Worm (Caenorhabditis elegans): ENCODE measurements around the gene math-6.
"Not testable (repeated sequence)": the region's sequence is repeated elsewhere in the genome, so short reads cannot be mapped to it uniquely, and the experiment has no call there.

The math-6 gene

DNA sequence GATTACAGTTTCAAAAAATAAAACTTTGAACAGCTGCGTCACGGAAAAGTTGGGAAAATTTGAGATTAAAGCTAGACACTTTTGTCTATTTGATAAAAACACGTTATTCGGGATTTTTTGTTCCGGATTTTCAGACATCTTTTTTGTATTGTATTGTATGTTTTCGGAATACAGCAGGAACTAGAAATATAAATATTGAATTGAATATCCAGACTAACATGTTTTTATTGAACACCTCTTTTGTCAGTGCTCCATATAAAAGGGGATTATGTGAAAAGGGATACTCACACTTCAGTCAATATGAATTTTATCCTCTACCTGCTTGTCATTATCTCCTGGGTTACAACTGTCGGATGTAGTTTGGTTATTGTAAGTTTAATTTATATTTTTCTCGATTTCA is 9.4 kb upstream of the math-6 start, which contains the start of gene C16C4.1:
Gene C16C4.1 (plus strand): TSS at position 301 of the 400 bp plus-strand sequence.
- TF ChIP-seq him-1 (tag; optimal IDR thresholded peaks at IDR 0.05) (no peak), dao-5 (tag; optimal IDR thresholded peaks at IDR 0.05) (no peak), W03F9.2 (tag; optimal IDR thresholded peaks at IDR 0.05) (no peak)

DNA sequence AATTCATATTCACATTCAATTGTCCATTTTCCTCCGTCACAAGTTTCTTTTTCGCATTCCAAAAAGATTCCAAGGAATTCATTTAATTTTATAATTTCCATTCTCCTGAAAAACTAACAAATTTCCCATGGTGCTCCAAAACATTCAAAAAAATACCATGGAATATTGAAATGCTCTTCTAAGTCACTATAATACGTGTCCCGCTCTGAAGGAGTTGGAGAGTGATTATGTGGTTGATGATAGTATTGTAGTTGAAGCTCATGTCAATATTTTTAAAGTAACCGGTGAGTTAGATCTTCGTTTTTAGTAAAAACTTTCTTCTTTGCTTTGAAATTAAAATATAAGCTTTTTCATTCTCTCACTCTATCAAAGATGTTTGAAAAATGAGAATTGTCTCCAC is 6.1 kb upstream of the math-6 start, which contains the start of gene math-9:
Gene math-9 (minus strand): TSS at position 101 of the 400 bp plus-strand sequence.
- TF ChIP-seq dao-5 (tag; optimal IDR thresholded peaks at IDR 0.05), result no peak
- TF ChIP-seq W03F9.2 (tag; optimal IDR thresholded peaks at IDR 0.05), result no peak
- no peak for TF ChIP-seq him-1 (tag; optimal IDR thresholded peaks at IDR 0.05)

DNA sequence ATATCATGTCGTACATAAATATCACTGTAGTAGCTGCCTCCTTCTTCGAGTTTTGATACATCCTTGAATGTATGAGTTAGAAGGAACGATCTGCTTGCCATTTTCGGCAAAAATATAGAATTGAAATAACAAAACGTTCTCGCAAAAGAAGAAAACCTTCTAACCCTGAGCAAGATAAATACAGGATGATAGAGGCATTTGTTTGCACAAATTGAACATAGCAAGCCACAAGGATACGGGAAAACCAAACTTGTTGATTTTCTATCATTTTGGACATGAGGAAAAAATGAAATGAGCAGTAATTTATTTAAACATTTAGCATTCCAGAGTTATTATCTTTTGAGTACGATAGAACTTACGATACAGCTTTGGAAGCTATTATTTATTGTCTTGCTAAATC is 4.5 kb upstream of the math-6 start, which contains the start of gene math-8:
Gene math-8 (minus strand): TSS at position 101 of the 400 bp plus-strand sequence.
- no peak for TF ChIP-seq him-1 (tag; optimal IDR thresholded peaks at IDR 0.05)
- TF ChIP-seq dao-5 (tag; optimal IDR thresholded peaks at IDR 0.05), result no peak
- TF ChIP-seq W03F9.2 (tag; optimal IDR thresholded peaks at IDR 0.05), result no peak

DNA sequence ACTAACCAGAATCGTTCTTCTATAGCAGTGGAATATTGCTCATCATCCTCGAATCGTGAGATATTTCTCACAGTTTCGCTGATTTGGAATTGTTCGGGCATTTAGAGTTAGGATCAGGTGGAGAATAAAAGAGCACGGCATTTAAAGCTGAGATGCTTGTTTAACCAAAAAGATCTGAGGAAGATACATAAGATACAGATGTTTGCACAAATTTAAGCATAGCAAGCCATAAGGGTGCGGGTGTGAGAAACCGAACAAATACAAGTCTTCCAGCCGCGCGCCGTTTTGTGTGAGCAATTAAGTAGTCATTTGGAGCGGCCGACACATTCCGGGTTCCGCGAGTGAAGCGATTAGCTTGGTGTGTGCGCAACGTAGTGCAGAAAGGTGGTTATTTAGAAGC is 1.8 kb upstream of the math-6 start, which contains the start of gene math-7:
Gene math-7 (minus strand): TSS at position 101 of the 400 bp plus-strand sequence.
- TF ChIP-seq dao-5 (tag; optimal IDR thresholded peaks at IDR 0.05), result no peak
- TF ChIP-seq him-1 (tag; optimal IDR thresholded peaks at IDR 0.05), result no peak
- TF ChIP-seq W03F9.2 (tag; optimal IDR thresholded peaks at IDR 0.05), result no peak

DNA sequence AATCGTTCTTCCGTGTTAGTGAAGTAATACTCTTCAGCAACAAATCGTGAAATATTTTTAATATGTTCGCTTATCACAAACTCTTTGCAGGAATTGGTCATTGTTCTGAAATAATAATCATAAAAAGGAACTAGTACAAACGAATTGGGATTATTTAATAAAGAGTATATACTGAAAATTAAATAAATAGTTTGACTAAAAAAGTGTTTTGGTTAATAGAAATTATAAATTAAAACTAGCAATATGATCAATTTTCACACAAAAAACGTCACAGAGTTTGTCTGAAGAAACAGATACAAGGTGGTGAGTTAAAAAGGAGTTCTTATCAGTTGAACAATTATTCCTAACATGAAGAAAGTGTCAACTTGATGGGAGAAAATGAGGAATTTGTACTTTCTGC is 1.8 kb downstream of the math-6 start, which contains the start of gene math-5:
Gene math-5 (minus strand): TSS at position 101 of the 400 bp plus-strand sequence.
- TF ChIP-seq dao-5 (tag; optimal IDR thresholded peaks at IDR 0.05) (no peak), him-1 (tag; optimal IDR thresholded peaks at IDR 0.05) (no peak), W03F9.2 (tag; optimal IDR thresholded peaks at IDR 0.05) (no peak)

DNA sequence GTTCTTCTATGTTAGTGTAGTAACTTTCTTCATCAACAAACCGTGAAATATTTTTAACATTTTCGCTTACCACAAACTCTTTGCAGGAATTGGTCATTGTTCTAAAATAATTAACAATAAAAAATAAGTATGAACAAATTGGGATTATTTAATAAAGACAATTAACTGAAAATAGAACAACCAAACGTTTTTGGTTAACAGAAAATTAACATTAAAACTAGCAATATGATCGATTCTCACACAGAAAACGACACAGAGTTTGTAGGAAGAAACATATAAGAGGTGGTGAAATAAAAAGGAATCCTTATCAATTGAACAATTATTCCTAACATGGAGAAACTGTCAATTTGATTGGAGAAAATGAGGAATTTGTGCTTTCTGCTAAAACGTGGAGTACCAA is 5.9 kb downstream of the math-6 start, which contains the start of gene math-16:
Gene math-16 (minus strand): TSS at position 101 of the 400 bp plus-strand sequence.
- TF ChIP-seq dao-5 (tag; optimal IDR thresholded peaks at IDR 0.05) (no peak), W03F9.2 (tag; optimal IDR thresholded peaks at IDR 0.05) (no peak), him-1 (tag; optimal IDR thresholded peaks at IDR 0.05) (no peak)

DNA sequence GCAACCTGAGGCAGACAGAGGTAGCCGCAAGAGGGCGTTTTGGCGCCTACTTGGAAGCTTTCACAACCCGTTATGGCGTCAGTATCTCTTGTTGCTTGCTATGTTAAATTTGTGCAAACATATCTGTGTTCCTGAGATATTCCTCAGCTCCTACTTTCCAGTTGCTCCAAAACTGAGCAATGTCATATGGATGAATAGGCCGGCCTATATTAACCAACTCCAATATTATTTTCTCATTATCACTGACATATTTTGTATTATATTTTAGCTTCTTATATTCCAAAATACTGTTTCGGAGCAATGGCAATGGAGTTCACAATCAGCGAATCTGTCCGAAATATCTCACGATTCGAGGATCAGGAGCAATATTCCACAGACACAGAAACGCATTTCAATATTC is 8.9 kb downstream of the math-6 start, which contains the start of gene math-13:
Gene math-13 (plus strand): TSS at position 301 of the 400 bp plus-strand sequence.
- no peak for TF ChIP-seq dao-5 (tag; optimal IDR thresholded peaks at IDR 0.05)
- no peak for TF ChIP-seq him-1 (tag; optimal IDR thresholded peaks at IDR 0.05)
- no peak for TF ChIP-seq W03F9.2 (tag; optimal IDR thresholded peaks at IDR 0.05)

DNA sequence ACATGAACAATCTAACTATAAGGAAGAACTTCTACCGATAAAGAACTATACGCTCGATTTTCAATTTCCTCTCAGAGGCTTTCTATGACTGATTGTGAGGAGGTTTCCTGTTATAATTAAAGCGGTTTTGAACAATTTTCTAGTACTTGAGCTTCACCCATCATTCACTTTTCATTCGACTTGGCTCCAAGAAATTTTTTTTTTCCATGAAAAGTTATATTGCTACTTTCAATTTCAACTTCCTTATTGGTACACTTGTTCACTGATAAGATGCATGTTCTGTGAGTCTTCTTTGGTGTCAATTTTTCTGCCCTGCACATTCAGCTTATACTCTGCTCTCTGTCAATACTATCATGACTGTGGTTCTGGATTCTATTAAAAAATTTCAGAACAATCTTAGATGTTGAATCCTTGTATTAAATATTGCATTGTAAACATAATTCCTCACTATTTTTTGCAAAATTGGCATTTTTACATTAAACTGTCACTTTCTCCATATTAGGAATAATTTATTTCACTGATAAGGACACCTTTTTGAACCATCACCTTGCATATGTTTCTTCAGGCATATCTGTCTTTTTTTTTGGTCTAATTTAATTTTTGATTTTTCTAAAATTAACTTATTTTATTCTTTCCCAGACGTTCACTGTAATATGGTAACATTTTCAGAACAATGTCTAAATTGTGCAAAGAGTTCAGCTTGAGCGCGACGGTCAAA is 13.5 kb downstream of the math-6 start, which contains the start of gene math-10:
Gene math-10 (plus strand): TSS at position 668 of the 718 bp plus-strand sequence.
- TF ChIP-seq dao-5 (tag; optimal IDR thresholded peaks at IDR 0.05), result no peak
- no peak for TF ChIP-seq W03F9.2 (tag; optimal IDR thresholded peaks at IDR 0.05)
- no peak for TF ChIP-seq him-1 (tag; optimal IDR thresholded peaks at IDR 0.05)

DNA sequence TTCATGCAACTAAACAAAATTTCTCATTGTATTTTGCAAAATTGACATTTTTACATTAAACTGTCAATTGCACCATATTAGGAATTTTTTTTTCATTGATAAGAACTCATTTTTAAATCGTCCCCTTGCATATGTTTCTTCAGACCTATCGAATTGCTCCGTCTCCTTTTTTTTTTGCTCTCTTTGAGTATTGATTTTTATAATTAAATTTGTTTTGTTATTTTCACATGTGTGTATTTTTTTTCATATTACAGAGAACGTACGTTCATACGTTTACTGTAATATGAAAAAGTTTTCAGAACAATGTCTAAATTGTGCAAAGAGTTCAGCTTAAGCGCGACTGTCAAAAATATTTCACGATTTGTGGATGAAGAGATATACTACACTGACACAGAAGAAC is 15.4 kb downstream of the math-6 start, which contains the start of gene math-14:
Gene math-14 (plus strand): TSS at position 301 of the 400 bp plus-strand sequence.
- no peak for TF ChIP-seq him-1 (tag; optimal IDR thresholded peaks at IDR 0.05)
- no peak for TF ChIP-seq W03F9.2 (tag; optimal IDR thresholded peaks at IDR 0.05)
- TF ChIP-seq dao-5 (tag; optimal IDR thresholded peaks at IDR 0.05), result no peak

DNA sequence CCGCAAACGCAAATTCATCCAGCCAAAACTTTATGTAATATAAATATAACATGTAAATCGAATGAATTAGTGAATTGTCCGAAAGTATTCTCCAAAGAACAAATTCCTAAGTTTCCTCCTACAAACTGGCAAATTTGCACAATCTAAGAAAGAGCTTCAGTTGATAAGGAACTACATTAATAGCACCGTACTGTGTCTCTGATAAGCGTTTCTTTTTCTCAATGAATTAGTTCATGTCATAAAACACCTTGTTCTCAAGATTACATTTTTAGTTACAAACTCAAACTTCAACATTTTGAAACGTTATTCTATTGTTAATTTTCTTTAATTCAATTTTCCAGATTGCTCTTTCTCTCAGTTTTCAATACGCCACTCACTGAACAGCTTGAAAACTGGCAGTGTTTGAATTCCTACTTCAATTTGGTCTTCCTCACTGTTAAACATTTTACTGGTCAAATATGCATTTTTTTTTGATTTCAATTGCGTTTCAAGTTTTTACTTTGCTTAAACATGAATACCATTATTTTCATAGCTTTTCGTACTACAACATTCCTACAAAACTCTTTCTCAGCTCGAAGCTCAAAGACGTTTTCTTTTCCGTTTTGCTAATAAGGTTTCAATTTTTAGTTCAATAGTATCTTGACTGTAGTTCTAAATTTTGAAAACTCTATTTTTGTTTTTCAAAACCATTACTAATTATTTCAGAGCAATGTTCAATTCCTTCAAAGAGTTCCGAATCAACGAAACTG is 18.7 kb downstream of the math-6 start, which contains the start of gene math-15:
Gene math-15 (plus strand): TSS at position 699 of the 749 bp plus-strand sequence.
- no peak for TF ChIP-seq W03F9.2 (tag; optimal IDR thresholded peaks at IDR 0.05)
- TF ChIP-seq him-1 (tag; optimal IDR thresholded peaks at IDR 0.05), result no peak
- no peak for TF ChIP-seq dao-5 (tag; optimal IDR thresholded peaks at IDR 0.05)

DNA sequence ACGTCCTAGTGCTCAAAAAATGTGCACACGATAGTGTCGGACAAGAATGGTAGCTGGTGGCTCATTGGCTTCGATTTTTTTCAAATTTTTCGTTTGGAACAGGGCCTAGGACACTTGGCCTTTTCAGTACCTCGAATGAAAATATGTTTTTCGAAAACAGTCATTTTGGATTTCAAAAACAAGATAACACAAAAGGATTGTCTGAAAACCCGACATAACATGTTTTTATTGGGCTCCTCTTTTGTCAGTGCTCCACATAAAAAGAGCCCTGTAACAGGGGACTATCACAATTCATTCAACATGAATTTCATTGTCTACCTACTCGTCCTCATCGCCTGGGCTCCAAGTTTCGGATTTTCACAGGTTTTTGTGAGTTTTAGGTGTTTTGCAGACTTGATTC is 20.3 kb downstream of the math-6 start, which contains the start of gene C16C4.17:
Gene C16C4.17 (plus strand): TSS at position 301 of the 400 bp plus-strand sequence.
- TF ChIP-seq W03F9.2 (tag; optimal IDR thresholded peaks at IDR 0.05) (no peak), dao-5 (tag; optimal IDR thresholded peaks at IDR 0.05) (no peak), him-1 (tag; optimal IDR thresholded peaks at IDR 0.05) (no peak)

DNA sequence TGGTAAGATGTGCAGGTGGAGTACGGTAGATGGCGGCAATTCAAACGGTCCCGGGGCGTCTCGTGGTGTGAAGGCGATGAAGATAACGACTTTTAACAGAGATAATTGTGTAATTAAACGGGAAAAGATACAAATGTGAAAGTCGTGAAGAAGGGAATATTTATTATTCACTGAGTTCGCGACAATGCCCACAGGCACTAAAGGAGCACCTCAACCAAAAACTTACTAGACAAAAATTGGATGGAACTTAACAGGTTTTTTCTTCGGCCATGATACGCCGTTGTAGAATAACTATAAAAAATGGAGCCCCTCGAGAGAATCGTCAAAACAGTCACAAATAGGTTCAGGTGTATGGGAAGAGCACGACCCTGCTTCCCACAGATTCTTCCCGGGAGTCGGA is 22.2 kb downstream of the math-6 start, which contains the start of gene fbxb-98:
Gene fbxb-98 (plus strand): TSS at position 301 of the 400 bp plus-strand sequence.
- TF ChIP-seq dao-5, him-1, W03F9.2 (tag; optimal IDR thresholded peaks at IDR 0.05): not testable (repeated sequence)

DNA sequence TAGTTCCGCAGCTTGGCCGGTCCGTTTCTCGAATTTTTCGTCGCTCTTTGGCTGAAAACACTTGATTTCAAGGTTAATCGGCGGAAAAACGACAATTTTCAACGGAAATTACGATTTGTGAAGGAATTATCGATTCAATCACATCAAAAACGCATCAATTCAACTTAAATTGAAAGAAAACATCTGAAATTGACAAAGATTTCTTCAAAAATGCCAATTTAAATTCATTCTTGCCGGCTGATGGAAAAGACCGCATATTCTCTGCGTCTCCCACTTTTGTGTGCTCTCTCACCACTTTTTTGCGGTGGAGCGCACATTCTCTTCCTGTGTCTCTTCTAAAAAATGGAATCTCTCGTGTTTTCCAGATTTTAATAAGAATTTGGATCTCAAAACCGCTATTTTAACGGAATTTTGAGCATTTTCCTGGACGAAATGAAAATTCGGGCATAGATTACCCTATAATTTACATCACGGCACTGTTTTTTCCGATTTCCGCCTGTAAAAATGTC is 23.2 kb downstream of the math-6 start, which contains the start of gene C16C4.18:
Gene C16C4.18 (minus strand): TSS at position 51 of the 509 bp plus-strand sequence.
- not testable (repeated sequence) for TF ChIP-seq dao-5, W03F9.2, him-1 (tag; optimal IDR thresholded peaks at IDR 0.05)

Data from whole organism, L4/young adult.